Worm (Caenorhabditis elegans) whole organism, mixed stage, embryonic: ENCODE data around the gene pqn-35.

Source experiments
- hlh-1 ChIP-seq: fragments of 150-350 bp; optimal IDR thresholded peaks from 2 replicates; lab custom pipeline; 2014; ENCODE audit warnings: missing biosample characterization, missing genetic modification reagents, missing genetic modification characterization
- lin-13 ChIP-seq: fragments of 150-350 bp; optimal IDR thresholded peaks from 2 replicates; lab custom pipeline; 2014; ENCODE audit warnings: missing biosample characterization, missing genetic modification characterization
- mls-2 ChIP-seq: sonication (generic microtip); optimal IDR thresholded peaks from 2 replicates; lab custom pipeline; 2016; ENCODE audit warnings: mild to moderate bottlenecking, missing genetic modification characterization, moderate library complexity, missing compliant biosample characterization
- nhr-2 ChIP-seq: fragments of 150-350 bp; optimal IDR thresholded peaks from 2 replicates; lab custom pipeline; 2014; ENCODE audit warnings: missing biosample characterization, missing genetic modification characterization
- nhr-237 ChIP-seq: fragments of 150-350 bp; optimal IDR thresholded peaks from 2 replicates; lab custom pipeline; 2014; ENCODE audit warnings: missing biosample characterization, missing genetic modification characterization
- pha-4 ChIP-seq: fragments of 150-350 bp; optimal IDR thresholded peaks from 2 replicates; lab custom pipeline; 2018; ENCODE audit warnings: missing biosample characterization, missing genetic modification reagents, missing genetic modification characterization
- sptf-1 ChIP-seq: sonication (generic microtip); optimal IDR thresholded peaks from 2 replicates; lab custom pipeline; 2017; ENCODE audit warnings: mild to moderate bottlenecking, missing genetic modification characterization, moderate library complexity, missing compliant biosample characterization
- unc-62 ChIP-seq: fragments of 150-350 bp; optimal IDR thresholded peaks from 2 replicates; lab custom pipeline; 2014; ENCODE audit warnings: missing biosample characterization, missing genetic modification reagents, missing genetic modification characterization
- ztf-11 ChIP-seq: fragments of 150-350 bp; optimal IDR thresholded peaks from 2 replicates; lab custom pipeline; 2014; ENCODE audit warnings: missing biosample characterization, missing genetic modification characterization

- TF ChIP-seq nhr-2 (tag; lab: Kevin White, UChicago), result no peak
- no peak for TF ChIP-seq ztf-11 (tag; lab: Kevin White, UChicago)
- TF ChIP-seq mls-2 (tag; lab: Kevin White, UChicago), result no peak
- no peak for TF ChIP-seq lin-13
- no peak for TF ChIP-seq nhr-237 (tag; lab: Kevin White, UChicago)
- TF ChIP-seq pha-4 (tag; lab: Kevin White, UChicago), result no peak
- no peak for TF ChIP-seq unc-62 (GFP tag; lab: Kevin White, UChicago)
- no peak for TF ChIP-seq sptf-1 (tag; lab: Kevin White, UChicago)
- TF ChIP-seq hlh-1 (tag; lab: Kevin White, UChicago), result no peak
These were observed 4.7 kb upstream of the pqn-35 start, which contains the start of gene F35D11.3 for ce11 chrII:4608073-4608472.
